Fruit fly (Drosophila melanogaster): Measurements from ENCODE around the gene Ddrgk1.
A peak's percentile ranks its signal among the peaks of the same experiment; 100 is the strongest.

Gene Ddrgk1

dm6 chr3R:21186606-21187393 lies 28.1 kb upstream of the Ddrgk1 start (continued):
- TF ChIP-seq Lpt (GFP tag; optimal IDR thresholded peaks at IDR 0.05) (no peak), Eip78C (GFP tag) (peak; percentile 87), CG6854 (GFP tag; optimal IDR thresholded peaks at IDR 0.05) (no peak), vri (GFP tag; optimal IDR thresholded peaks at IDR 0.05) (no peak), CG34406 (GFP tag; optimal IDR thresholded peaks at IDR 0.05) (peak; percentile 34), Sox14 (GFP tag; optimal IDR thresholded peaks at IDR 0.05) (peak; percentile 50), CG32006 (GFP tag; optimal IDR thresholded peaks at IDR 0.05) (peak; percentile 52), esn (GFP tag; optimal IDR thresholded peaks at IDR 0.05) (peak; percentile 62), CG10669 (GFP tag; optimal IDR thresholded peaks at IDR 0.05) (peak; percentile 13), CG3919 (GFP tag; optimal IDR thresholded peaks at IDR 0.05) (peak; percentile 42), CG6163 (GFP tag; IDR thresholded peaks at IDR 0.05) (no peak), CG8319 (GFP tag; optimal IDR thresholded peaks at IDR 0.05) (peak; percentile 5), cyc (GFP tag; optimal IDR thresholded peaks at IDR 0.05) (peak; percentile 41), Hr39 (GFP tag; optimal IDR thresholded peaks at IDR 0.05) (peak; percentile 51), CG3032 (tag; optimal IDR thresholded peaks at IDR 0.05) (no peak), Met (GFP tag; optimal IDR thresholded peaks at IDR 0.05) (peak; percentile 67), Ets21C (GFP tag; optimal IDR thresholded peaks at IDR 0.05) (no peak), Eip93F (GFP tag; optimal IDR thresholded peaks at IDR 0.05) (no peak), Sox15 (GFP tag; optimal IDR thresholded peaks at IDR 0.05) (peak; percentile 4), CG8119 (GFP tag; IDR thresholded peaks at IDR 0.05) (no peak), CG7368 (GFP tag; optimal IDR thresholded peaks at IDR 0.05) (no peak), lz (GFP tag; optimal IDR thresholded peaks at IDR 0.05) (peak; percentile 37), CG1621 (tag; optimal IDR thresholded peaks at IDR 0.05) (no peak), CG9139 (GFP tag; optimal IDR thresholded peaks at IDR 0.05) (no peak), svp (GFP tag) (peak; percentile 84)

- no peak for TF ChIP-seq CG11294 (GFP tag; IDR thresholded peaks at IDR 0.05)
- no peak for TF ChIP-seq pdm3 (GFP tag; optimal IDR thresholded peaks at IDR 0.05)
- no peak for TF ChIP-seq CG6808 (GFP tag; optimal IDR thresholded peaks at IDR 0.05)
- no peak for TF ChIP-seq CG7368 (GFP tag; optimal IDR thresholded peaks at IDR 0.05)
- peak; percentile 44 for TF ChIP-seq fkh (GFP tag; optimal IDR thresholded peaks at IDR 0.05)
- peak; percentile 96 for TF ChIP-seq vri (GFP tag; optimal IDR thresholded peaks at IDR 0.05)
- peak; percentile 30 for TF ChIP-seq CG6276 (GFP tag; optimal IDR thresholded peaks at IDR 0.05)
- no peak for TF ChIP-seq CG11762 (GFP tag; optimal IDR thresholded peaks at IDR 0.05; ENCODE audit: insufficient read depth)
These were observed 27.2 kb upstream of the Ddrgk1 start for dm6 chr3R:21187394-21188392.

dm6 chr3R:21188540-21189276 lies 26.2 kb upstream of the Ddrgk1 start:
- TF ChIP-seq CG34406 (GFP tag; optimal IDR thresholded peaks at IDR 0.05) = no peak
- no peak for TF ChIP-seq achi (GFP tag; optimal IDR thresholded peaks at IDR 0.05)
- TF ChIP-seq ss (GFP tag; optimal IDR thresholded peaks at IDR 0.05) = peak; percentile 42 to 60
- TF ChIP-seq Lpt (GFP tag; optimal IDR thresholded peaks at IDR 0.05) = no peak
- TF ChIP-seq CG8119 (GFP tag; IDR thresholded peaks at IDR 0.05) = no peak
- no peak for TF ChIP-seq CG4318 (GFP tag; optimal IDR thresholded peaks at IDR 0.05)
- no peak for TF ChIP-seq spab (GFP tag; optimal IDR thresholded peaks at IDR 0.05)
- peak; percentile 27 for TF ChIP-seq Met (GFP tag; optimal IDR thresholded peaks at IDR 0.05)
- TF ChIP-seq Sox15 (GFP tag; optimal IDR thresholded peaks at IDR 0.05) = no peak
- no peak for TF ChIP-seq dac (GFP tag; optimal IDR thresholded peaks at IDR 0.05)
- peak; percentile 8 for TF ChIP-seq Eip75B (GFP tag; optimal IDR thresholded peaks at IDR 0.05)
- TF ChIP-seq CG3032 (tag; optimal IDR thresholded peaks at IDR 0.05) = peak; percentile 18
- TF ChIP-seq Hr4 (GFP tag; optimal IDR thresholded peaks at IDR 0.05) = no peak
- TF ChIP-seq CG6808 (GFP tag; optimal IDR thresholded peaks at IDR 0.05) = no peak
- peak; percentile 40 for TF ChIP-seq dsx (GFP tag; optimal IDR thresholded peaks at IDR 0.05; ENCODE audit: poor library complexity, severe bottlenecking)
- peak; percentile 13 for TF ChIP-seq net (GFP tag; optimal IDR thresholded peaks at IDR 0.05)
- TF ChIP-seq CG11294 (GFP tag; IDR thresholded peaks at IDR 0.05) = no peak; the same call in 1 of the 2 replicates
- TF ChIP-seq fkh (GFP tag; optimal IDR thresholded peaks at IDR 0.05) = peak; percentile 64
- peak; percentile 85 for TF ChIP-seq vri (GFP tag; optimal IDR thresholded peaks at IDR 0.05)
- no peak for TF ChIP-seq Hr39 (GFP tag; optimal IDR thresholded peaks at IDR 0.05)
- TF ChIP-seq CG6163 (GFP tag; IDR thresholded peaks at IDR 0.05) = peak; percentile 57; the same call in 2 of the 3 replicates
- TF ChIP-seq CG6854 (GFP tag; optimal IDR thresholded peaks at IDR 0.05) = no peak
- TF ChIP-seq CG6792 (GFP tag; optimal IDR thresholded peaks at IDR 0.05) = no peak

Data from whole organism, prepupa.